Worm (Caenorhabditis elegans) whole organism, early embryonic: ENCODE measurements around the gene cyp-13A7.

Source experiments
- B0310.2 ChIP-seq: sonication (generic microtip); optimal IDR thresholded peaks from 2 replicates; lab custom pipeline; 2016; ENCODE audit warnings: mild to moderate bottlenecking, missing genetic modification characterization, missing compliant biosample characterization
- F13C5.2 ChIP-seq: sonication (generic microtip); optimal IDR thresholded peaks from 2 replicates; lab custom pipeline; 2017; ENCODE audit warnings: mild to moderate bottlenecking, missing genetic modification characterization, inconsistent platforms, missing compliant biosample characterization
- aly-1 ChIP-seq: sonication (generic microtip); optimal IDR thresholded peaks from 2 replicates; lab custom pipeline; 2016; ENCODE audit warnings: missing genetic modification characterization, missing compliant biosample characterization
- ama-1 ChIP-seq: fragments of 150-350 bp; optimal IDR thresholded peaks from 2 replicates; lab custom pipeline; 2014
- ceh-13 ChIP-seq: fragments of 200-800 bp; sonication (Bioruptor generic); optimal IDR thresholded peaks from 2 replicates; lab custom pipeline; 2018; ENCODE audit warnings: mild to moderate bottlenecking, missing genetic modification characterization, missing compliant biosample characterization
- ceh-36 ChIP-seq: sonication (generic microtip); optimal IDR thresholded peaks from 2 replicates; lab custom pipeline; 2016; ENCODE audit warnings: missing genetic modification characterization, inconsistent platforms, missing compliant biosample characterization
- ets-7 ChIP-seq: sonication (generic microtip); optimal IDR thresholded peaks from 2 replicates; lab custom pipeline; 2016; ENCODE audit warnings: missing genotype, missing genetic modification characterization, missing compliant biosample characterization
- flt-1 ChIP-seq: fragments of 200-800 bp; sonication (Bioruptor generic); IDR thresholded peaks from 2 replicates; pipeline ENCODE4 v1.3.6; 2022; ENCODE audit warnings: missing genetic modification characterization, missing compliant biosample characterization
- hmbx-1 ChIP-seq: sonication (generic microtip); optimal IDR thresholded peaks from 2 replicates; lab custom pipeline; 2016; ENCODE audit warnings: mild to moderate bottlenecking, missing genetic modification characterization, missing compliant biosample characterization
- hmg-4 ChIP-seq: fragments of 200-800 bp; sonication (Bioruptor generic); optimal IDR thresholded peaks from 2 replicates; lab custom pipeline; 2018; ENCODE audit warnings: mild to moderate bottlenecking, missing genetic modification characterization, missing compliant biosample characterization
- hnd-1 ChIP-seq: sonication (generic microtip); optimal IDR thresholded peaks from 2 replicates; lab custom pipeline; 2016; ENCODE audit warnings: missing genetic modification characterization, missing compliant biosample characterization
- pes-1 ChIP-seq: fragments of 200-800 bp; sonication (Bioruptor generic); IDR thresholded peaks from 2 replicates; pipeline ENCODE4 v1.3.6; 2022; ENCODE audit warnings: missing genetic modification reagents, missing genetic modification characterization, missing compliant biosample characterization
- scrt-1 ChIP-seq: fragments of 200-800 bp; sonication (Bioruptor generic); IDR thresholded peaks from 2 replicates; pipeline ENCODE4 v1.3.6; 2022; ENCODE audit warnings: missing genetic modification characterization, missing compliant biosample characterization
- sea-1 ChIP-seq: fragments of 200-800 bp; sonication (Bioruptor generic); conservative IDR thresholded peaks from 2 replicates; pipeline ENCODE4 v1.3.6; 2022; ENCODE audit warnings: missing genetic modification characterization, missing compliant biosample characterization
- tbx-11 ChIP-seq: fragments of 200-800 bp; sonication (Bioruptor generic); IDR thresholded peaks from 2 replicates; pipeline ENCODE4 v1.3.6; 2022; ENCODE audit warnings: missing genetic modification characterization, missing compliant biosample characterization
- tbx-37 ChIP-seq: fragments of 200-800 bp; sonication (Bioruptor generic); conservative IDR thresholded peaks from 2 replicates; pipeline ENCODE4 v1.3.6; 2022; ENCODE audit warnings: missing genetic modification reagents, missing genetic modification characterization, missing compliant biosample characterization
- tra-4 ChIP-seq: sonication (generic microtip); optimal IDR thresholded peaks from 2 replicates; lab custom pipeline; 2017; ENCODE audit warnings: missing genetic modification characterization, missing compliant biosample characterization

The cyp-13A7 gene

ce11 chrII:9786215-9786614 is 17.2 kb upstream of the cyp-13A7 start:
- no peak for TF ChIP-seq ceh-36
- TF ChIP-seq ama-1 = no peak
- no peak for TF ChIP-seq scrt-1 (GFP tag; lab: Robert Waterston, UW)
- no peak for TF ChIP-seq tra-4 (tag; lab: Kevin White, UChicago)
- no peak for TF ChIP-seq tbx-11 (GFP tag; lab: Robert Waterston, UW)
- TF ChIP-seq F13C5.2 (tag; lab: Kevin White, UChicago) = no peak
- no peak for TF ChIP-seq hmbx-1 (tag; lab: Kevin White, UChicago)
- no peak for TF ChIP-seq ceh-13 (GFP tag; lab: Kevin White, UChicago)
- TF ChIP-seq aly-1 = no peak
- no peak for TF ChIP-seq pes-1 (GFP tag; lab: Robert Waterston, UW)
- no peak for TF ChIP-seq sea-1
- no peak for TF ChIP-seq hnd-1 (tag; lab: Kevin White, UChicago)
- no peak for TF ChIP-seq flt-1 (GFP tag; lab: Robert Waterston, UW)
- TF ChIP-seq hmg-4 (GFP tag; lab: Kevin White, UChicago) = no peak
- no peak for TF ChIP-seq ets-7

DNA sequence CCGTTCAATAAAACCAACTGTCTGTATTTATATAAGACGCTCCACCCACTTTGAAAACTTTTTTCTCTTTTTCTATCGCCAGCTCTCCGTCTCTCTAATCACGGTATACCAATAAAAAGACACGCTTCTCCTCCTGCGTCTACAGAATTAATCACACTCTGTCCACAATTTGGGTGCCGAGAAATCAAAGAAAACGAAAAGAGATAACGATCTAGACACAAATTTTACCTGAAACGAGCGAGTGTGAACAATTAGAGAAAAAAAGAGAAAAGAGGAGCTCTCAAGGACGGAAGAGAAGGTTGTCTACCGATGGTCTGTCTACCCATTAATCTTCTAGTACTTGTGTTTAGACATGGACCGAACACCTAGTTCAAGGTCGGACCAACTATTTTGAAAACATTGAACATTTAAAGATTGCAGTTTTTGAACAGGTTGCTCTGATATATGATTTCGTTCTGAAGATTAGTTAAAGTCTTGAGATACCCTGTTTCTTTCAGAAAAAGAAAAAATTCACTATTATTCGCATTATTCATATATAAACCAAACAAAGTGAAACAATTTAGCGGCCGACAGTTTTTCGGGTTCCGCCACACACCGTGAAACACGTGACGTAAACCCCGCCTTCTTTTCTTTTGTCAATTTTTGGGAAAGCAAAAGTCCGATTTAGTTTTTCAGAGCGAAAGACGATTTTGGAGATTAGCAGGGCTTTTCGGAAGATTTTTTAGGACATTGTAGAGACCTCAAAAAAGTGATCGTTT is 15.8 kb upstream of the cyp-13A7 start, which contains the start of gene cyp-13A2:
cyp-13A2 (minus strand) TSS at position 235 of the 758 bp plus-strand sequence.
- TF ChIP-seq scrt-1 (GFP tag; lab: Robert Waterston, UW) = no peak
- no peak for TF ChIP-seq flt-1 (GFP tag; lab: Robert Waterston, UW)
- TF ChIP-seq B0310.2 (tag; lab: Kevin White, UChicago) = no peak
- no peak for TF ChIP-seq hnd-1 (tag; lab: Kevin White, UChicago)
- no peak for TF ChIP-seq ceh-13 (GFP tag; lab: Kevin White, UChicago)
- no peak for TF ChIP-seq aly-1
- no peak for TF ChIP-seq pes-1 (GFP tag; lab: Robert Waterston, UW)
- TF ChIP-seq tbx-37 (GFP tag; lab: Robert Waterston, UW) = no peak
- no peak for TF ChIP-seq ceh-36

- TF ChIP-seq tbx-37 (GFP tag; lab: Robert Waterston, UW) (no peak), F13C5.2 (tag; lab: Kevin White, UChicago) (no peak), tbx-11 (GFP tag; lab: Robert Waterston, UW) (no peak), hmg-4 (GFP tag; lab: Kevin White, UChicago) (no peak), ceh-13 (GFP tag; lab: Kevin White, UChicago) (no peak), flt-1 (GFP tag; lab: Robert Waterston, UW) (no peak), hmbx-1 (tag; lab: Kevin White, UChicago) (no peak), hnd-1 (tag; lab: Kevin White, UChicago) (no peak), scrt-1 (GFP tag; lab: Robert Waterston, UW) (no peak), ceh-36 (no peak), pes-1 (GFP tag; lab: Robert Waterston, UW) (no peak), aly-1 (no peak), B0310.2 (tag; lab: Kevin White, UChicago) (no peak), tra-4 (tag; lab: Kevin White, UChicago) (no peak), sea-1 (no peak), ama-1 (no peak), ets-7 (no peak)
Measured at ce11 chrII:9791185-9791584, 12.2 kb upstream of the cyp-13A7 start.

DNA sequence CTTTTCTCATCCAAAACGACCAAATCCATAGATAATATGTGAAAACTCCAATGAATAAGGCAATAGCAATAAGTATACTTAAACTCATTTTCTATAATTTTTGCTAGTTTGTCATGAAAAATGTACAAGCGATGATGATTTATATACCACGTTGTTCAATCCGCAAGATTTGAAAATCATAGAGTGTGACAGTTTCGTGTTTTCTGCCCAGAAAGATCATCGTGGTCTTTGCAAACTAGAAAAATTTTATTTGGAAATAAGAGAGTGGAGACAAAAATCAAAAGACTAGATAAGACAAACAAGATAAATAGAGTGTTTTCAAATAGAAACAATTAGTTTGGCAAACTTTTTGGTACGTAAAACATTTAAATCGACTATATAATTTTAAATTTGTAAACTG is 10.2 kb upstream of the cyp-13A7 start, which contains the start of gene cyp-13A3:
cyp-13A3 (minus strand) TSS at position 101 of the 400 bp plus-strand sequence.
- no peak for TF ChIP-seq ama-1
- TF ChIP-seq scrt-1 (GFP tag; lab: Robert Waterston, UW) = no peak
- no peak for TF ChIP-seq aly-1
- TF ChIP-seq B0310.2 (tag; lab: Kevin White, UChicago) = no peak
- no peak for TF ChIP-seq ceh-36
- TF ChIP-seq tra-4 (tag; lab: Kevin White, UChicago) = no peak
- no peak for TF ChIP-seq flt-1 (GFP tag; lab: Robert Waterston, UW)
- no peak for TF ChIP-seq tbx-37 (GFP tag; lab: Robert Waterston, UW)
- no peak for TF ChIP-seq ceh-13 (GFP tag; lab: Kevin White, UChicago)
- no peak for TF ChIP-seq hmg-4 (GFP tag; lab: Kevin White, UChicago)
- TF ChIP-seq pes-1 (GFP tag; lab: Robert Waterston, UW) = no peak
- TF ChIP-seq tbx-11 (GFP tag; lab: Robert Waterston, UW) = no peak
- TF ChIP-seq F13C5.2 (tag; lab: Kevin White, UChicago) = no peak
- TF ChIP-seq ets-7 = no peak
- TF ChIP-seq hmbx-1 (tag; lab: Kevin White, UChicago) = no peak
- no peak for TF ChIP-seq hnd-1 (tag; lab: Kevin White, UChicago)
- no peak for TF ChIP-seq sea-1

DNA sequence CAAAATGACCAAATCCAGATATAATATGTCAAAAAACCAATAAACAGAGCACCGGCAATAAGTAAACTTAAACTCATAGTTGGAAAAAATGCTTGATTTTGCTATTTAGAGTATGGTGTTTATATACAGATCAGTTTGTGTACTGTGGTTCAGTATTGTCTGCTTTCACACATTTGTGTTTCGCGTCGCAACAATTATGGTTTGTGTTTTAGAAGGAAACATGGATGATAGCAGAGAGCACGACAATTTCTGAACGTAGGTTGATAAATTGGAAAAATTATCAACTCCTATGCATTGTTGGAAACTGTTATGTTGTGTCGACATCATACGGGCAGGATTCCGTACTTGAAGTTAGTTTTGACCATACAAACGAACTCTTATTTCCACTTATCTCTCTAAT is 5.8 kb upstream of the cyp-13A7 start, which contains the start of gene cyp-13A4:
cyp-13A4 (minus strand) TSS at position 77 of the 400 bp plus-strand sequence.
- TF ChIP-seq ets-7 (no peak), hmg-4 (GFP tag; lab: Kevin White, UChicago) (no peak), ceh-36 (no peak), ceh-13 (GFP tag; lab: Kevin White, UChicago) (no peak), sea-1 (no peak), flt-1 (GFP tag; lab: Robert Waterston, UW) (no peak), pes-1 (GFP tag; lab: Robert Waterston, UW) (no peak), aly-1 (no peak), B0310.2 (tag; lab: Kevin White, UChicago) (no peak), tbx-11 (GFP tag; lab: Robert Waterston, UW) (no peak), F13C5.2 (tag; lab: Kevin White, UChicago) (no peak), ama-1 (no peak)

ce11 chrII:9800251-9800650 is 3.2 kb upstream of the cyp-13A7 start, which contains the start of gene cyp-13A5:
TSS of gene cyp-13A5 (minus strand) at chrII:9800362.
- TF ChIP-seq hmbx-1 (tag; lab: Kevin White, UChicago) = no peak

- TF ChIP-seq aly-1 = no peak
- TF ChIP-seq F13C5.2 (tag; lab: Kevin White, UChicago) = no peak
Measured at ce11 chrII:9802642-9803041, 778 bp upstream of the cyp-13A7 start, which contains the start of gene cyp-13A6. TSS of gene cyp-13A6 (minus strand) at chrII:9802821.
